Fruit fly (Drosophila melanogaster): Measurements from ENCODE around the gene ScsbetaA.

Gene ScsbetaA

DNA sequence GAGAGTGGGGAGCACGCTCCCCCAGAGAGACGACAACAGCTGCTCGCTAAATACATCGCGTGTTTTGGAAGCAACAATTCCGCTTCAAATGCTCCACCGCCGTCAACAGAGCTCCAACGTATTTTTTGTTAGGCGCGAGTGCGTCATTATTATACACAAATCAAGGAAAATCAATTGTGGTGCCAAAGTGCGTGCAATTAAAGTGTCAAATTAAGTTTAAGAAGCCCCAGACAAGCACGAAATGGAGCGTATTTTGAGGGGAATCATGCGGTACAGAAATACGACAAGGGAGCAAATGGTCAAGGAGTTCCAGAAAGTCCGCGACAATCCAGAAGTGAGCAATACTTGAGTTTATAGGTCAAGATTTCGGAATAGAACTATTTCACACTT, 42.2 kb downstream of the ScsbetaA start, which contains the start of gene CAHbeta (continued):
- TF ChIP-seq klu (GFP tag; IDR thresholded peaks at IDR 0.05) (no peak), CG12219 (GFP tag; optimal IDR thresholded peaks at IDR 0.05) (peak; percentile 6), rib (GFP tag; IDR thresholded peaks at IDR 0.05) (0 out of 2 replicates have a peak, but pooled peaks have one; percentile 35), CG13624 (GFP tag; optimal IDR thresholded peaks at IDR 0.05) (peak; percentile 31), lov (optimal IDR thresholded peaks at IDR 0.05) (no peak), lov (GFP tag; IDR thresholded peaks at IDR 0.05) (no peak), zfh2 (GFP tag; optimal IDR thresholded peaks at IDR 0.05) (no peak)

DNA sequence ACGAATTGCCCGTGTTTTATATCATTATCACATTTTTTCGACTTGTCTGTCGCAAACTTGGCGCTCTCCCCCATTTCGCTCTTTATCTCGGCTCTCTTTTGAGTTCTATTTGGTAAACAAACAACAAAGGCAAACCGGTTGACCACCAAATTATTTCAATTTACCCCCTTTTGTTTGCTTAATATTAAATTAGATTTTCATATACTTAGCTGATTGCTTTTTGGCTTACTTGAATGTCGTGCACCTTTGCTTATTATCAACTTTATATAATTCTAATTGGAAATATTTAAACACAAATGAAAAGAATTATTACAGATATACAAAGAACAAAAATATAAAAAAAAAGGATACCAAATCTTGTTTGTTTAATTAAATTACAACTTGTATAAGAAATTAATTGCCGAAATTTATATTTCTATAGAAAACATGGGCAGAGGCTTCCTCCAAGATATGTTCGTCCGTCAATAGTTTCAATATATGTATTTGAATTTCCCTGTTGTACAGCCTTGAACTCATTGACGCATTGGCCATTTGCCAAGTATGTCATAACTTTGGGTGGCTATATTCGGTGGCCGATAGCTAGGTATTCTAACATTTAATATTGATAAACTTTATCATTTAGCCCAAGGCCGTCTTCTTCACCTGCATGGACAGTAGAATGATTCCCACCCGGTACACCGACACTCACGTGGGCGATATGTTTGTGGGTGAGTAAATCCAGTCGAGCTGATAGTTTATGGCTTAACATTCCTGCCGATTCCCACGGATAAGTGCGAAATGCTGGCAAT, 42.9 kb downstream of the ScsbetaA start:
- no peak for TF ChIP-seq Jarid2 (GFP tag; optimal IDR thresholded peaks at IDR 0.05)
- TF ChIP-seq zfh2 (GFP tag; optimal IDR thresholded peaks at IDR 0.05), result no peak
- no peak for TF ChIP-seq zf30C (GFP tag; optimal IDR thresholded peaks at IDR 0.05)
- no peak for TF ChIP-seq zen (tag; optimal IDR thresholded peaks at IDR 0.05)
- peak in 1 of 2 experiments; percentile 50 for TF ChIP-seq Trl (optimal IDR thresholded peaks at IDR 0.05)
- TF ChIP-seq Trl (GFP tag; optimal IDR thresholded peaks at IDR 0.05), result no peak
- no peak for TF ChIP-seq CG7357 (GFP tag; IDR thresholded peaks at IDR 0.05)
- TF ChIP-seq CTCF (GFP tag; optimal IDR thresholded peaks at IDR 0.05), result no peak
- TF ChIP-seq Dad (GFP tag; optimal IDR thresholded peaks at IDR 0.05), result no peak
- TF ChIP-seq CG34376 (GFP tag; optimal IDR thresholded peaks at IDR 0.05), result no peak
- no peak for TF ChIP-seq Mes4 (GFP tag; optimal IDR thresholded peaks at IDR 0.05)
- TF ChIP-seq Ets65A (GFP tag), result no peak
- TF ChIP-seq kay (GFP tag; optimal IDR thresholded peaks at IDR 0.05), result no peak
- no peak for TF ChIP-seq sens (GFP tag)
- TF ChIP-seq CG11695 (GFP tag; IDR thresholded peaks at IDR 0.05), result peak; percentile 56; the same call in 2 of the 3 replicates
- TF ChIP-seq CG4282 (GFP tag; optimal IDR thresholded peaks at IDR 0.05), result no peak
- 0 out of 2 replicates have a peak, but pooled peaks have one; percentile 12 for TF ChIP-seq Lim3 (GFP tag; IDR thresholded peaks at IDR 0.05)
- TF ChIP-seq slbo (GFP tag; IDR thresholded peaks at IDR 0.05), result no peak
- TF ChIP-seq CG31441 (GFP tag; IDR thresholded peaks at IDR 0.05), result no peak
- no peak for TF ChIP-seq CG2202 (tag; optimal IDR thresholded peaks at IDR 0.05)
- TF ChIP-seq sr (GFP tag; IDR thresholded peaks at IDR 0.05), result 0 out of 3 replicates have a peak, but pooled peaks have one; percentile 4
- TF ChIP-seq CG14860 (GFP tag; IDR thresholded peaks at IDR 0.05; ENCODE audit: partially characterized antibody), result no peak
- no peak for TF ChIP-seq chinmo (GFP tag; IDR thresholded peaks at IDR 0.05; ENCODE audit: partially characterized antibody)
- no peak for TF ChIP-seq CoRest (tag; optimal IDR thresholded peaks at IDR 0.05)
- peak; percentile 56 for TF ChIP-seq CG7745 (tag; optimal IDR thresholded peaks at IDR 0.05)
- no peak for TF ChIP-seq cas (GFP tag; IDR thresholded peaks at IDR 0.05)
- TF ChIP-seq CG7372 (GFP tag; IDR thresholded peaks at IDR 0.05), result no peak
- TF ChIP-seq vnd (GFP tag; IDR thresholded peaks at IDR 0.05; ENCODE audit: partially characterized antibody), result no peak
- no peak for TF ChIP-seq wek (GFP tag; optimal IDR thresholded peaks at IDR 0.05)
- no peak for TF ChIP-seq sisA (GFP tag; IDR thresholded peaks at IDR 0.05)
- TF ChIP-seq CG10267 (tag; optimal IDR thresholded peaks at IDR 0.05), result no peak
- no peak for TF ChIP-seq aop (GFP tag; IDR thresholded peaks at IDR 0.05)
- TF ChIP-seq CG4730 (GFP tag; IDR thresholded peaks at IDR 0.05), result no peak
- no peak for TF ChIP-seq Hey (tag; optimal IDR thresholded peaks at IDR 0.05)
- TF ChIP-seq bab2 (GFP tag; optimal IDR thresholded peaks at IDR 0.05), result no peak
- no peak for TF ChIP-seq sna (GFP tag; IDR thresholded peaks at IDR 0.05; ENCODE audit: partially characterized antibody)
- no peak for TF ChIP-seq CG3847 (GFP tag; IDR thresholded peaks at IDR 0.05)
- TF ChIP-seq CG1792 (GFP tag; optimal IDR thresholded peaks at IDR 0.05), result no peak
- no peak for TF ChIP-seq CG14965 (GFP tag; optimal IDR thresholded peaks at IDR 0.05; ENCODE audit: borderline replicate concordance)
- no peak for TF ChIP-seq D19A (tag; optimal IDR thresholded peaks at IDR 0.05)
- TF ChIP-seq CG12769 (tag; optimal IDR thresholded peaks at IDR 0.05), result no peak
- no peak for TF ChIP-seq crc (GFP tag; optimal IDR thresholded peaks at IDR 0.05)
- no peak for TF ChIP-seq CG12219 (GFP tag; optimal IDR thresholded peaks at IDR 0.05)
- TF ChIP-seq Bdp1 (GFP tag; optimal IDR thresholded peaks at IDR 0.05), result no peak
- TF ChIP-seq btn (GFP tag; optimal IDR thresholded peaks at IDR 0.05), result no peak
